Fruit fly (Drosophila melanogaster) whole organism, prepupa: ENCODE measurements around the gene CG6126.
A peak's percentile ranks its signal among the peaks of the same experiment; 100 is the strongest.

Experiments used
- CG10631 ChIP-seq: fragments of 200-800 bp; sonication (Bioruptor generic); optimal IDR thresholded peaks from 2 replicates; lab custom pipeline; 2016; ENCODE audit warnings: missing biosample characterization, missing genetic modification characterization
- CG10669 ChIP-seq: fragments of 200-800 bp; sonication (Bioruptor generic); optimal IDR thresholded peaks from 3 replicates; lab custom pipeline; 2018; ENCODE audit warnings: missing biosample characterization, mild to moderate bottlenecking, missing genetic modification characterization, moderate library complexity
- CG11762 ChIP-seq: fragments of 200-800 bp; sonication (Bioruptor generic); optimal IDR thresholded peaks from 3 replicates; lab custom pipeline; 2016; ENCODE audit warnings: missing biosample characterization, missing genetic modification characterization; ENCODE audit not compliant: insufficient read depth
- CG15336 ChIP-seq: fragments of 200-800 bp; sonication (Bioruptor generic); IDR thresholded peaks from 2 replicates; pipeline ENCODE4 v1.3.6; 2022; ENCODE audit warnings: missing biosample characterization, missing genetic modification characterization
- CG1621 ChIP-seq: fragments of 200-800 bp; sonication (Bioruptor generic); optimal IDR thresholded peaks from 3 replicates; lab custom pipeline; 2018; ENCODE audit warnings: missing biosample characterization, mild to moderate bottlenecking, missing genetic modification characterization
- CG16779 ChIP-seq: fragments of 200-800 bp; sonication (Bioruptor generic); optimal IDR thresholded peaks from 3 replicates; lab custom pipeline; 2017; ENCODE audit warnings: missing biosample characterization, mild to moderate bottlenecking, missing genetic modification characterization
- CG3032 ChIP-seq: fragments of 200-800 bp; optimal IDR thresholded peaks from 2 replicates; lab custom pipeline; 2019; ENCODE audit warnings: missing biosample characterization, mild to moderate bottlenecking, missing genetic modification characterization, moderate library complexity
- CG31627 ChIP-seq: fragments of 200-800 bp; sonication (Bioruptor generic); optimal IDR thresholded peaks from 3 replicates; lab custom pipeline; 2016; ENCODE audit warnings: missing biosample characterization, missing genetic modification characterization
- CG32006 ChIP-seq: fragments of 200-800 bp; sonication (Bioruptor generic); optimal IDR thresholded peaks from 3 replicates; lab custom pipeline; 2017; ENCODE audit warnings: missing biosample characterization, mild to moderate bottlenecking, missing genetic modification characterization
- CG3919 ChIP-seq: fragments of 200-800 bp; sonication (Bioruptor generic); optimal IDR thresholded peaks from 3 replicates; lab custom pipeline; 2016; ENCODE audit warnings: missing biosample characterization, missing genetic modification characterization
- CG4318 ChIP-seq: fragments of 200-800 bp; sonication (Bioruptor generic); optimal IDR thresholded peaks from 3 replicates; lab custom pipeline; 2017; ENCODE audit warnings: missing biosample characterization, mild to moderate bottlenecking, missing genetic modification characterization
- CG6163 ChIP-seq: fragments of 200-800 bp; sonication (Bioruptor generic); IDR thresholded peaks from 3 replicates; pipeline ENCODE4 v1.3.6; 2022; ENCODE audit warnings: missing biosample characterization, missing genetic modification characterization
- CG6808 ChIP-seq: fragments of 200-800 bp; sonication (Bioruptor generic); optimal IDR thresholded peaks from 3 replicates; lab custom pipeline; 2017; ENCODE audit warnings: missing biosample characterization, missing genetic modification characterization, mild to moderate bottlenecking, moderate library complexity, missing genetic modification reagents
- CG6854 ChIP-seq: fragments of 200-800 bp; sonication (Bioruptor generic); optimal IDR thresholded peaks from 2 replicates; lab custom pipeline; 2017; ENCODE audit warnings: missing biosample characterization, mild to moderate bottlenecking, missing genetic modification characterization
- CG7368 ChIP-seq: fragments of 200-800 bp; sonication (Bioruptor generic); optimal IDR thresholded peaks from 3 replicates; lab custom pipeline; 2016; ENCODE audit warnings: missing biosample characterization, missing genetic modification characterization
- CG8119 ChIP-seq: fragments of 200-800 bp; sonication (Bioruptor generic); IDR thresholded peaks from 3 replicates; pipeline ENCODE4 v1.3.6; 2022; ENCODE audit warnings: missing biosample characterization, missing genetic modification characterization
- CG8632 ChIP-seq: fragments of 200-800 bp; sonication (Bioruptor generic); optimal IDR thresholded peaks from 3 replicates; lab custom pipeline; 2016; ENCODE audit warnings: missing biosample characterization, missing genetic modification characterization
- CG9139 ChIP-seq: fragments of 200-800 bp; sonication (Bioruptor generic); optimal IDR thresholded peaks from 3 replicates; lab custom pipeline; 2017; ENCODE audit warnings: missing biosample characterization, mild to moderate bottlenecking, missing genetic modification characterization
- Eip75B ChIP-seq: fragments of 200-800 bp; sonication (Bioruptor generic); optimal IDR thresholded peaks from 3 replicates; lab custom pipeline; 2016; ENCODE audit warnings: missing biosample characterization, missing genetic modification characterization
- Eip78C ChIP-seq: fragments of 200-800 bp; sonication (Bioruptor generic); peaks from one replicate; lab custom pipeline; 2016; ENCODE audit warnings: missing biosample characterization, missing genetic modification characterization
- Eip93F ChIP-seq: fragments of 200-800 bp; sonication (Bioruptor generic); optimal IDR thresholded peaks from 2 replicates; lab custom pipeline; 2016; ENCODE audit warnings: missing biosample characterization, mild to moderate bottlenecking, missing genetic modification characterization
- Ets21C ChIP-seq: fragments of 200-800 bp; sonication (Bioruptor generic); optimal IDR thresholded peaks from 3 replicates; lab custom pipeline; 2016; ENCODE audit warnings: missing biosample characterization, missing genetic modification characterization
- Ets96B ChIP-seq: fragments of 200-800 bp; optimal IDR thresholded peaks from 2 replicates; lab custom pipeline; 2019; ENCODE audit warnings: missing biosample characterization, mild to moderate bottlenecking, missing genetic modification characterization, moderate library complexity
- Gug ChIP-seq: fragments of 200-800 bp; sonication (Bioruptor generic); IDR thresholded peaks from 2 replicates; pipeline ENCODE4 v1.3.6; 2022; ENCODE audit warnings: missing biosample characterization, missing genetic modification characterization
- Hr39 ChIP-seq: fragments of 200-800 bp; sonication (Bioruptor generic); optimal IDR thresholded peaks from 2 replicates; lab custom pipeline; 2016; ENCODE audit warnings: missing biosample characterization, missing genetic modification characterization
- Hr4 ChIP-seq: fragments of 200-800 bp; sonication (Bioruptor generic); optimal IDR thresholded peaks from 3 replicates; lab custom pipeline; 2016; ENCODE audit warnings: missing biosample characterization, missing genetic modification characterization
- Lpt ChIP-seq: fragments of 200-800 bp; sonication (Bioruptor generic); optimal IDR thresholded peaks from 3 replicates; lab custom pipeline; 2016; ENCODE audit warnings: missing biosample characterization, missing genetic modification characterization
- Met ChIP-seq: fragments of 200-800 bp; sonication (Bioruptor generic); optimal IDR thresholded peaks from 3 replicates; lab custom pipeline; 2016; ENCODE audit warnings: missing biosample characterization, missing genetic modification characterization
- OdsH ChIP-seq: fragments of 200-800 bp; sonication (Bioruptor generic); optimal IDR thresholded peaks from 3 replicates; lab custom pipeline; 2016; ENCODE audit warnings: missing biosample characterization, missing genetic modification characterization
- Smox ChIP-seq: fragments of 200-800 bp; sonication (Bioruptor generic); optimal IDR thresholded peaks from 3 replicates; lab custom pipeline; 2016; ENCODE audit warnings: missing biosample characterization, missing genetic modification characterization
- Sox102F ChIP-seq: fragments of 200-800 bp; sonication (Bioruptor generic); optimal IDR thresholded peaks from 2 replicates; lab custom pipeline; 2016; ENCODE audit warnings: missing biosample characterization, mild to moderate bottlenecking, missing genetic modification characterization
- Sox14 ChIP-seq: fragments of 200-800 bp; sonication (Bioruptor generic); optimal IDR thresholded peaks from 3 replicates; lab custom pipeline; 2016; ENCODE audit warnings: missing biosample characterization, missing genetic modification characterization
- Sox15 ChIP-seq: fragments of 200-800 bp; sonication (Bioruptor generic); optimal IDR thresholded peaks from 3 replicates; lab custom pipeline; 2016; ENCODE audit warnings: missing biosample characterization, missing genetic modification characterization
- achi ChIP-seq: fragments of 200-800 bp; sonication (Bioruptor generic); optimal IDR thresholded peaks from 3 replicates; lab custom pipeline; 2016; ENCODE audit warnings: missing biosample characterization, missing genetic modification characterization
- acj6 ChIP-seq: fragments of 200-800 bp; sonication (Bioruptor generic); optimal IDR thresholded peaks from 3 replicates; lab custom pipeline; 2016; ENCODE audit warnings: missing biosample characterization, missing genetic modification characterization
- cyc ChIP-seq: fragments of 200-800 bp; sonication (Bioruptor generic); optimal IDR thresholded peaks from 3 replicates; lab custom pipeline; 2016; ENCODE audit warnings: missing biosample characterization, missing genetic modification characterization
- dac ChIP-seq: fragments of 200-800 bp; sonication (Bioruptor generic); optimal IDR thresholded peaks from 2 replicates; lab custom pipeline; 2017; ENCODE audit warnings: missing biosample characterization, mild to moderate bottlenecking, missing genetic modification characterization
- eg ChIP-seq: fragments of 200-800 bp; sonication (Bioruptor generic); IDR thresholded peaks from 3 replicates; pipeline ENCODE4 v1.3.6; 2022; ENCODE audit warnings: missing biosample characterization, missing genetic modification characterization
- esn ChIP-seq: fragments of 200-800 bp; sonication (Bioruptor generic); optimal IDR thresholded peaks from 2 replicates; lab custom pipeline; 2016; ENCODE audit warnings: missing biosample characterization, mild to moderate bottlenecking, missing genetic modification characterization, moderate library complexity
- fd59A ChIP-seq: fragments of 200-800 bp; sonication (Bioruptor generic); optimal IDR thresholded peaks from 2 replicates; lab custom pipeline; 2017; ENCODE audit warnings: missing biosample characterization, mild to moderate bottlenecking, missing genetic modification characterization, missing genetic modification reagents
- fd85E ChIP-seq: fragments of 200-800 bp; sonication (Bioruptor generic); optimal IDR thresholded peaks from 3 replicates; lab custom pipeline; 2016; ENCODE audit warnings: missing biosample characterization, missing genetic modification characterization
- lz ChIP-seq: fragments of 200-800 bp; sonication (Bioruptor generic); optimal IDR thresholded peaks from 3 replicates; lab custom pipeline; 2016; ENCODE audit warnings: missing biosample characterization, missing genetic modification characterization
- net ChIP-seq: fragments of 200-800 bp; sonication (Bioruptor generic); optimal IDR thresholded peaks from 3 replicates; lab custom pipeline; 2016; ENCODE audit warnings: missing biosample characterization, missing genetic modification characterization
- pdm3 ChIP-seq: fragments of 200-800 bp; sonication (Bioruptor generic); optimal IDR thresholded peaks from 3 replicates; lab custom pipeline; 2016; ENCODE audit warnings: missing biosample characterization, missing genetic modification characterization
- salr ChIP-seq, 2 experiments: fragments of 200-800 bp; sonication (Bioruptor generic); optimal IDR thresholded peaks; 3 replicates each; lab custom pipeline; 2016 to 2018; ENCODE audit warnings: missing biosample characterization in 2 of 2, missing genetic modification characterization in 2 of 2, mild to moderate bottlenecking in 1 of 2
- spab ChIP-seq: fragments of 200-800 bp; sonication (Bioruptor generic); optimal IDR thresholded peaks from 2 replicates; lab custom pipeline; 2017; ENCODE audit warnings: missing biosample characterization, mild to moderate bottlenecking, missing genetic modification characterization, missing genetic modification reagents
- ss ChIP-seq, 2 experiments: fragments of 200-800 bp; sonication (Bioruptor generic); optimal IDR thresholded peaks; 2 replicates in 1 of 2; 3 replicates in 1 of 2; lab custom pipeline; 2017 to 2018; ENCODE audit warnings: mild to moderate bottlenecking in 2 of 2, missing biosample characterization in 2 of 2, missing genetic modification characterization in 2 of 2, moderate library complexity in 1 of 2
- svp ChIP-seq: fragments of 200-800 bp; sonication (Bioruptor generic); peaks from one replicate; lab custom pipeline; 2016; ENCODE audit warnings: missing biosample characterization, missing genetic modification characterization
- topi ChIP-seq: fragments of 200-800 bp; sonication (Bioruptor generic); optimal IDR thresholded peaks from 3 replicates; lab custom pipeline; 2016; ENCODE audit warnings: missing biosample characterization, missing genetic modification characterization
- vri ChIP-seq: fragments of 200-800 bp; sonication (Bioruptor generic); optimal IDR thresholded peaks from 3 replicates; lab custom pipeline; 2016; ENCODE audit warnings: missing biosample characterization, mild to moderate bottlenecking, missing genetic modification characterization

Gene CG6126

dm6 chr3R:16210808-16211578 lies 8.1 kb upstream of the CG6126 start:
- TF ChIP-seq Gug (GFP tag; lab: Robert Waterston, UW): 0 out of 2 replicates have a peak, but pooled peaks have one; percentile 40
- TF ChIP-seq CG32006: peak; percentile 53
- peak; percentile 5 for TF ChIP-seq Ets21C (GFP tag; lab: Kevin White, UChicago)
- peak; percentile 45 for TF ChIP-seq Smox
- TF ChIP-seq CG6808 (GFP tag; lab: Kevin White, UChicago): peak; percentile 68
- peak; percentile 9; the same call in 1 of the 2 replicates for TF ChIP-seq CG15336 (GFP tag; lab: Robert Waterston, UW)
- peak; percentile 46 for TF ChIP-seq spab (GFP tag; lab: Kevin White, UChicago)
- peak; percentile 51 for TF ChIP-seq OdsH
- TF ChIP-seq CG6854 (GFP tag; lab: Kevin White, UChicago): peak; percentile 69
- TF ChIP-seq eg (GFP tag; lab: Robert Waterston, UW): peak; percentile 14; the same call in 1 of the 3 replicates
- TF ChIP-seq Eip75B: peak; percentile 14
- peak; percentile 42 for TF ChIP-seq CG11762 (GFP tag; lab: Kevin White, UChicago)
- TF ChIP-seq CG3032 (tag; lab: Kevin White, UChicago): peak; percentile 69
- TF ChIP-seq CG10631 (GFP tag; lab: Kevin White, UChicago): peak; percentile 68
- TF ChIP-seq Hr39 (GFP tag; lab: Kevin White, UChicago): peak; percentile 38
- TF ChIP-seq salr (GFP tag; optimal IDR thresholded peaks at IDR 0.05; lab: Kevin White, UChicago): peak in 1 of 2 experiments; percentile 85
- TF ChIP-seq Hr4 (GFP tag; lab: Kevin White, UChicago): no peak
- peak; percentile 6 for TF ChIP-seq CG8632 (GFP tag; lab: Kevin White, UChicago)
- peak; percentile 23 for TF ChIP-seq cyc (GFP tag; lab: Kevin White, UChicago)
- peak; percentile 79 for TF ChIP-seq svp (GFP tag; lab: Kevin White, UChicago)
- no peak for TF ChIP-seq CG7368 (GFP tag; lab: Kevin White, UChicago)
- peak; percentile 61 for TF ChIP-seq acj6 (GFP tag; lab: Kevin White, UChicago)
- TF ChIP-seq esn (GFP tag; lab: Kevin White, UChicago): peak; percentile 75
- no peak for TF ChIP-seq CG9139 (GFP tag; lab: Kevin White, UChicago)
- TF ChIP-seq CG10669: peak; percentile 44
- TF ChIP-seq Eip93F (GFP tag; lab: Kevin White, UChicago): no peak
- TF ChIP-seq Met (GFP tag; lab: Kevin White, UChicago): peak; percentile 55
- no peak for TF ChIP-seq CG16779 (tag; lab: Kevin White, UChicago)
- no peak for TF ChIP-seq Lpt
- peak; percentile 13; the same call in 1 of the 3 replicates for TF ChIP-seq CG8119 (GFP tag; lab: Robert Waterston, UW)
- TF ChIP-seq fd85E (GFP tag; lab: Kevin White, UChicago): no peak
- peak; percentile 63 for TF ChIP-seq CG1621 (tag; lab: Kevin White, UChicago)
- TF ChIP-seq net: peak; percentile 45
- TF ChIP-seq CG4318 (GFP tag; lab: Kevin White, UChicago): peak; percentile 28
- TF ChIP-seq CG6163 (GFP tag; lab: Robert Waterston, UW): peak; percentile 43; the same call in 1 of the 3 replicates
- peak; percentile 43 for TF ChIP-seq Ets96B (tag; lab: Kevin White, UChicago)
- peak in 1 of 2 experiments; percentile 27 for TF ChIP-seq ss (GFP tag; optimal IDR thresholded peaks at IDR 0.05; lab: Kevin White, UChicago)
- TF ChIP-seq Sox102F (GFP tag; lab: Kevin White, UChicago): peak; percentile 10
- TF ChIP-seq CG3919: peak; percentile 17
- TF ChIP-seq achi (GFP tag; lab: Kevin White, UChicago): no peak
- TF ChIP-seq pdm3 (GFP tag; lab: Kevin White, UChicago): peak; percentile 50
- TF ChIP-seq fd59A (GFP tag; lab: Kevin White, UChicago): peak; percentile 58
- peak; percentile 68 for TF ChIP-seq topi (GFP tag; lab: Kevin White, UChicago)
- TF ChIP-seq dac: no peak
- TF ChIP-seq Sox15: no peak
- peak; percentile 42 for TF ChIP-seq Sox14 (GFP tag; lab: Kevin White, UChicago)
- no peak for TF ChIP-seq vri (GFP tag; lab: Kevin White, UChicago)
- TF ChIP-seq CG31627 (GFP tag; lab: Kevin White, UChicago): peak; percentile 43
- TF ChIP-seq lz: peak; percentile 41
- peak; percentile 91 for TF ChIP-seq Eip78C
